Fruit fly (Drosophila melanogaster) whole organism, wandering third instar larva: ENCODE measurements around the gene CG2082.

ENCODE experiments used
- Abd-B ChIP-seq: fragments of >200 bp; optimal IDR thresholded peaks from 2 replicates; lab custom pipeline; 2017; ENCODE audit warnings: missing biosample characterization, missing genetic modification characterization
- CG32264 ChIP-seq: fragments of 200-800 bp; sonication (Bioruptor generic); optimal IDR thresholded peaks from 2 replicates; lab custom pipeline; 2016; ENCODE audit warnings: missing biosample characterization, missing genetic modification characterization
- CG9705 ChIP-seq: fragments of 200-800 bp; sonication (Bioruptor generic); optimal IDR thresholded peaks from 2 replicates; lab custom pipeline; 2018; ENCODE audit warnings: missing biosample characterization, mild to moderate bottlenecking, missing genetic modification characterization
- CrebA ChIP-seq: fragments of 200-800 bp; sonication (Bioruptor generic); optimal IDR thresholded peaks from 2 replicates; lab custom pipeline; 2016; ENCODE audit warnings: missing biosample characterization, mild to moderate bottlenecking, missing genetic modification characterization, borderline replicate concordance
- Dif ChIP-seq: fragments of 200-275, 200-300 bp; sonication (Bioruptor generic); optimal IDR thresholded peaks from 2 replicates; lab custom pipeline; 2018; ENCODE audit warnings: missing biosample characterization, missing genetic modification characterization; ENCODE audit not compliant: partially characterized antibody
- GATAd ChIP-seq: sonication (Bioruptor generic); optimal IDR thresholded peaks from 2 replicates; lab custom pipeline; 2016; ENCODE audit warnings: missing biosample characterization, missing genetic modification characterization
- HLH106 ChIP-seq: fragments of 200-800 bp; optimal IDR thresholded peaks from 3 replicates; lab custom pipeline; 2019; ENCODE audit warnings: missing biosample characterization, mild to moderate bottlenecking, missing genetic modification characterization, moderate library complexity
- Hnf4 ChIP-seq: fragments of 200-800 bp; sonication (Bioruptor generic); optimal IDR thresholded peaks from 2 replicates; lab custom pipeline; 2016; ENCODE audit warnings: missing biosample characterization, mild to moderate bottlenecking, missing genetic modification characterization
- Hr78 ChIP-seq: fragments of >200 bp; optimal IDR thresholded peaks from 2 replicates; lab custom pipeline; 2017; ENCODE audit warnings: missing biosample characterization, missing genetic modification characterization
- Hr83 ChIP-seq: fragments of 200-300 bp; sonication (Bioruptor generic); optimal IDR thresholded peaks from 2 replicates; lab custom pipeline; 2016; ENCODE audit warnings: missing biosample characterization, mild to moderate bottlenecking, missing genetic modification characterization, moderate library complexity; ENCODE audit not compliant: poor library complexity, severe bottlenecking
- Jra ChIP-seq: sonication (Bioruptor generic); optimal IDR thresholded peaks from 2 replicates; lab custom pipeline; 2016; ENCODE audit warnings: missing biosample characterization, missing genetic modification characterization
- Mio ChIP-seq: sonication (Bioruptor generic); optimal IDR thresholded peaks from 2 replicates; lab custom pipeline; 2016; ENCODE audit warnings: missing biosample characterization, missing genetic modification characterization
- Myc ChIP-seq: fragments of >200 bp; optimal IDR thresholded peaks from 2 replicates; lab custom pipeline; 2017
- N ChIP-seq: fragments of >200 bp; optimal IDR thresholded peaks from 2 replicates; lab custom pipeline; 2018; ENCODE audit warnings: missing biosample characterization, missing external identifiers, missing genetic modification characterization
- OdsH ChIP-seq: fragments of 200-800 bp; sonication (Bioruptor generic); optimal IDR thresholded peaks from 2 replicates; lab custom pipeline; 2016; ENCODE audit warnings: missing biosample characterization, mild to moderate bottlenecking, missing genetic modification characterization
- Rel ChIP-seq, 2 experiments: fragments of 200-800 bp; sonication (Bioruptor generic) in 1 of 2; optimal IDR thresholded peaks; 2 replicates in 1 of 2; 3 replicates in 1 of 2; lab custom pipeline; 2016 to 2019; ENCODE audit warnings: mild to moderate bottlenecking in 2 of 2, missing biosample characterization in 2 of 2, missing genetic modification characterization in 2 of 2, moderate library complexity in 1 of 2
- Vsx2 ChIP-seq: fragments of 200-300, 225-300 bp; sonication (Bioruptor generic); optimal IDR thresholded peaks from 2 replicates; lab custom pipeline; 2018; ENCODE audit warnings: missing biosample characterization, missing genetic modification characterization; ENCODE audit not compliant: partially characterized antibody
- br ChIP-seq: fragments of 200-800 bp; sonication (Bioruptor generic); optimal IDR thresholded peaks from 2 replicates; lab custom pipeline; 2016; ENCODE audit warnings: missing biosample characterization, missing genetic modification characterization
- brk ChIP-seq: fragments of 200-800 bp; sonication (Bioruptor generic); optimal IDR thresholded peaks from 2 replicates; lab custom pipeline; 2016; ENCODE audit warnings: missing biosample characterization, mild to moderate bottlenecking, missing genetic modification characterization
- dmrt93B ChIP-seq: fragments of 200-800 bp; sonication (Bioruptor generic); optimal IDR thresholded peaks from 2 replicates; lab custom pipeline; 2018; ENCODE audit warnings: missing biosample characterization, mild to moderate bottlenecking, missing genetic modification characterization
- dsf ChIP-seq: sonication (Bioruptor generic); optimal IDR thresholded peaks from 2 replicates; lab custom pipeline; 2016; ENCODE audit warnings: missing biosample characterization, missing genetic modification characterization, borderline replicate concordance
- ey ChIP-seq: fragments of 200-800 bp; sonication (Bioruptor generic); optimal IDR thresholded peaks from 2 replicates; lab custom pipeline; 2016; ENCODE audit warnings: missing biosample characterization, missing genetic modification characterization
- foxo ChIP-seq, 2 experiments: fragments of 200-800 bp; sonication (Bioruptor generic); optimal IDR thresholded peaks; 2 replicates in 1 of 2; 3 replicates in 1 of 2; lab custom pipeline; 2016 to 2017; ENCODE audit warnings: missing biosample characterization in 2 of 2, missing genetic modification characterization in 2 of 2
- fru ChIP-seq: fragments of 200-800 bp; sonication (Bioruptor generic); optimal IDR thresholded peaks from 3 replicates; lab custom pipeline; 2016; ENCODE audit warnings: missing biosample characterization, mild to moderate bottlenecking, missing genetic modification characterization
- h ChIP-seq: fragments of 200-800 bp; sonication (Bioruptor generic); optimal IDR thresholded peaks from 3 replicates; lab custom pipeline; 2016; ENCODE audit warnings: missing biosample characterization, mild to moderate bottlenecking, missing genetic modification characterization
- jim ChIP-seq: fragments of 175-275, 200-325 bp; sonication (Bioruptor generic); optimal IDR thresholded peaks from 2 replicates; lab custom pipeline; 2016; ENCODE audit warnings: missing biosample characterization, mild to moderate bottlenecking, missing genetic modification characterization
- lola ChIP-seq: fragments of >200 bp; optimal IDR thresholded peaks from 2 replicates; lab custom pipeline; 2017; ENCODE audit warnings: missing biosample characterization, missing genetic modification characterization
- pan ChIP-seq: fragments of >200 bp; optimal IDR thresholded peaks from 2 replicates; lab custom pipeline; 2017
- psq ChIP-seq: fragments of 200-800 bp; sonication (Bioruptor generic); optimal IDR thresholded peaks from 3 replicates; lab custom pipeline; 2017; ENCODE audit warnings: missing biosample characterization, mild to moderate bottlenecking, missing genetic modification characterization, moderate library complexity
- rgr ChIP-seq: fragments of 200-800 bp; sonication (Bioruptor generic); optimal IDR thresholded peaks from 3 replicates; lab custom pipeline; 2016; ENCODE audit warnings: missing biosample characterization, mild to moderate bottlenecking, missing genetic modification characterization
- sage ChIP-seq: fragments of 200-800 bp; sonication (Bioruptor generic); optimal IDR thresholded peaks from 2 replicates; lab custom pipeline; 2016; ENCODE audit warnings: missing biosample characterization, mild to moderate bottlenecking, missing genetic modification characterization
- sv ChIP-seq: fragments of 200-800 bp; sonication (Bioruptor generic); optimal IDR thresholded peaks from 3 replicates; lab custom pipeline; 2016; ENCODE audit warnings: missing biosample characterization, missing genetic modification characterization
- tai ChIP-seq: sonication (Bioruptor generic); optimal IDR thresholded peaks from 2 replicates; lab custom pipeline; 2016; ENCODE audit warnings: missing biosample characterization, missing genetic modification characterization
- usp ChIP-seq: fragments of >200 bp; optimal IDR thresholded peaks from 2 replicates; lab custom pipeline; 2017; ENCODE audit warnings: missing biosample characterization, missing genetic modification characterization

Gene CG2082

DNA sequence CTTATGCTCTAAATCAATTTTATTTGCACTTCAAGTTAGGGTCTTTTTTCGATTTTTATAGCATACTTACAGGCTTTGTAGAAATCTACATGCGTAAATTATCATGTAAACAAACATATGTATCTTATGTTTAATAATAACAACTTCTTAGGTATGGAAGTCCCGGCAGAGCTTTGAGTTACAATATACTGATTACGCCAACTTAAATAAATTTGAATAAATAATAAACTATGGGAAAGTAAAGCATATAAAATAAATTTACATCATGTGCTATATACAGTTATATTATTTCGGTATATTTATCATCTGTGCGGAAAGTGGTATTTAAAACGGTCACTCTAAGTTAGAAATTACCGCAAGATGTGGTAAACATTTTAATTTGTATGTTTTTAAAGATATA is 47.7 kb downstream of the CG2082 start, which contains the start of gene CG1239:
Gene CG1239 (plus strand): TSS at position 333 of the 400 bp plus-strand sequence.
- TF ChIP-seq psq (GFP tag; lab: Kevin White, UChicago), result no peak
- no peak for TF ChIP-seq sage
- TF ChIP-seq Vsx2 (GFP tag; lab: Kevin White, UChicago), result no peak
- TF ChIP-seq Myc (lab: Kevin White, UChicago), result peak; percentile 68

DNA sequence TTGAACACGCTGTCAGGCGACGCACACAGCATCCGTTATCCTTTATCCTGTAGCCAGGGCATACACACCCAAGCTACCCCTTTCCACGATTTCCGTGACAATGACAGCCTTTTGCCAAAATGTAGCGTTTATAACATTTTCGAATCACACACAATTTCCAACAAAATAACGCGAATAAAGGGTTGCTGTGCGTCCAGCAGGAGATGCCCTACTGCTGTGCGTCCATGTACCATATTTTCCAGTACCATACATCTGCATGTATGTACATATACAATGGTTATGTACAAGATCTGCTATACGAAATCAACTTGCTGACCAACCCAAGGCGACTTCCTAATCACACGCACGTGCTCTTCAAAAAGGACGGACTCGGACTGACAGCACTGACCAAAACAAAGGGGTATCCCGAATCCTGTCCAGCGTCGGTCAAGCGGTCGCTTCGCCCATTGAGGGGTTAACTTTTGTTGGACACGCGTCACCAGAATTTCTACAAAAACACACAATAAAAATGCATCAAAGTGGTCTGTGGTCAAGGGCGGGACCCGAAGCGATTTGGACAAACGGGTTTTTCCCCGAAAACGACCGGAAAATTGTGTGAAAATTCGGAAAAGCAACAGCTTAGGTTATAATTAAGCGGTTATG is 53.0 kb downstream of the CG2082 start:
- no peak for TF ChIP-seq foxo (GFP tag; optimal IDR thresholded peaks at IDR 0.05; lab: Kevin White, UChicago)
- no peak for TF ChIP-seq br
- TF ChIP-seq Abd-B (GFP tag; lab: Kevin White, UChicago), result no peak
- no peak for TF ChIP-seq usp (GFP tag; lab: Kevin White, UChicago)
- no peak for TF ChIP-seq Mio (GFP tag; lab: Kevin White, UChicago)
- no peak for TF ChIP-seq jim (GFP tag; lab: Kevin White, UChicago)
- no peak for TF ChIP-seq Myc (lab: Kevin White, UChicago)
- no peak for TF ChIP-seq sage
- TF ChIP-seq Jra, result no peak
- no peak for TF ChIP-seq sv (GFP tag; lab: Kevin White, UChicago)
- TF ChIP-seq CG32264 (GFP tag; lab: Kevin White, UChicago), result no peak
- no peak for TF ChIP-seq fru
- TF ChIP-seq lola (GFP tag; lab: Kevin White, UChicago), result no peak
- no peak for TF ChIP-seq Hr78 (GFP tag; lab: Kevin White, UChicago)
- no peak for TF ChIP-seq psq (GFP tag; lab: Kevin White, UChicago)
- no peak for TF ChIP-seq dmrt93B
- no peak for TF ChIP-seq Dif
- TF ChIP-seq rgr, result no peak
- TF ChIP-seq CG9705, result no peak
- TF ChIP-seq N (GFP tag; lab: Kevin White, UChicago), result no peak

- TF ChIP-seq brk (no peak), fru (no peak), dmrt93B (no peak), dsf (GFP tag; lab: Kevin White, UChicago) (no peak), tai (GFP tag; lab: Kevin White, UChicago) (no peak), psq (GFP tag; lab: Kevin White, UChicago) (no peak), Hnf4 (GFP tag; lab: Kevin White, UChicago) (no peak), Myc (lab: Kevin White, UChicago) (no peak), Vsx2 (GFP tag; lab: Kevin White, UChicago) (no peak), Hr83 (no peak), Abd-B (GFP tag; lab: Kevin White, UChicago) (no peak), h (GFP tag; lab: Kevin White, UChicago) (no peak), HLH106 (tag; lab: Kevin White, UChicago) (no peak), br (no peak), lola (GFP tag; lab: Kevin White, UChicago) (no peak), pan (no peak), GATAd (GFP tag; lab: Kevin White, UChicago) (no peak), Dif (no peak), ey (GFP tag; lab: Kevin White, UChicago) (no peak)
Observed at dm6 chr3R:5723122-5723521, 57.8 kb downstream of the CG2082 start.

DNA sequence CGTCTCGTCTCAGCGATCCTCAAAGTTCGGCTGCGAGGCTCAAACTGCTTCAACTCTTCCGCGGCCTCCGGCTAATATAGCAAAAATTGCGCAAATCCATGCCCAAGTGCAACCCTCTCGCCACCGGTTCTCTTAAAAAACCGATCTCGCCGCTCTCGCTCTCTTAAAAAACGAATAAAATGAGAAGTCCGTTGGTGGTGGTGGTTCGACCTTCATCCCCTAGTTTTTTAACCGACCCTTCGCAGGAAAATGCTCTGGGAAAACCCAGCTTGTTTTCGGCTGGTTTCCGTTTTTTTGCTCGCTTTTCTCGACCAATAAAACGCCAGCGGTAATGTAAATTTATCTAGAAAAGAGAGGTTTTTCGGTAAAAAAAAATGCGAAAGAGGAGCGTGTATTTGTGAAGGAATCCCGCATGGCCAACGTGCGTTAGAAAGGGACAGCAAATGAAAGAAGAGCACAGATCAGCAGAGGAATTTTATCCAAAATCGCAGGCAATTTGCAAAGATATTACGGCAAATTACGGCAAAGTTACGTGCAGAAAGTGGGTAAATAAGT is 64.0 kb downstream of the CG2082 start, which contains the start of gene cas:
Gene cas (minus strand): TSS at position 51 of the 555 bp plus-strand sequence.
- TF ChIP-seq rgr (no peak), HLH106 (tag; lab: Kevin White, UChicago) (no peak), Jra (no peak), Rel (GFP tag; optimal IDR thresholded peaks at IDR 0.05; lab: Kevin White, UChicago) (no peak), Rel (tag; optimal IDR thresholded peaks at IDR 0.05; lab: Kevin White, UChicago) (no peak), CrebA (no peak), OdsH (GFP tag; lab: Kevin White, UChicago) (no peak), Abd-B (GFP tag; lab: Kevin White, UChicago) (no peak)
- TF ChIP-seq, all 38 proteins: peak for 0
